Fruit fly (Drosophila melanogaster) whole organism, embryonic: ENCODE measurements around the gene beta4GalT7.

ENCODE experiments used
- Bdp1 ChIP-seq: fragments of 200-800 bp; sonication (Bioruptor generic); optimal IDR thresholded peaks from 3 replicates; lab custom pipeline; 2016; ENCODE audit warnings: missing biosample characterization, missing genetic modification characterization
- BtbVII ChIP-seq: fragments of 200-800 bp; sonication (Bioruptor generic); optimal IDR thresholded peaks from 3 replicates; lab custom pipeline; 2017; ENCODE audit warnings: missing biosample characterization, mild to moderate bottlenecking, missing genetic modification characterization
- CG10366 ChIP-seq: fragments of 200-800 bp; sonication (Bioruptor generic); IDR thresholded peaks from 2 replicates; pipeline ENCODE4 v1.3.6; 2022; ENCODE audit warnings: missing biosample characterization, missing genetic modification characterization
- CG10959 ChIP-seq: fragments of 200-800 bp; sonication (Bioruptor generic); IDR thresholded peaks from 2 replicates; pipeline ENCODE4 v1.3.6; 2022; ENCODE audit warnings: missing biosample characterization, missing genetic modification characterization
- CG11085 ChIP-seq: fragments of 200-800 bp; sonication (Bioruptor generic); IDR thresholded peaks from 2 replicates; pipeline ENCODE4 v1.3.6; 2022; ENCODE audit warnings: missing biosample characterization, missing genetic modification characterization
- CG11695 ChIP-seq: fragments of 200-800 bp; sonication (Bioruptor generic); IDR thresholded peaks from 3 replicates; pipeline ENCODE4 v1.3.6; 2022; ENCODE audit warnings: missing biosample characterization, missing genetic modification characterization
- CG12236 ChIP-seq: fragments of 200-800 bp; sonication (Bioruptor generic); optimal IDR thresholded peaks from 2 replicates; lab custom pipeline; 2016; ENCODE audit warnings: missing biosample characterization, missing genetic modification characterization
- CG1233 ChIP-seq: fragments of 200-800 bp; sonication (Bioruptor generic); optimal IDR thresholded peaks from 4 replicates; lab custom pipeline; 2018; ENCODE audit warnings: missing biosample characterization, mild to moderate bottlenecking, missing genetic modification characterization
- CG13296 ChIP-seq: fragments of 200-800 bp; sonication (Bioruptor generic); optimal IDR thresholded peaks from 3 replicates; lab custom pipeline; 2018; ENCODE audit warnings: missing biosample characterization, mild to moderate bottlenecking, missing genetic modification characterization
- CG13424 ChIP-seq: fragments of 200-800 bp; sonication (Bioruptor generic); optimal IDR thresholded peaks from 2 replicates; lab custom pipeline; 2019; ENCODE audit warnings: missing biosample characterization, mild to moderate bottlenecking, missing genetic modification characterization, moderate library complexity
- CG13624 ChIP-seq: fragments of 200-800 bp; sonication (Bioruptor generic); optimal IDR thresholded peaks from 2 replicates; lab custom pipeline; 2016; ENCODE audit warnings: missing biosample characterization, missing genetic modification characterization
- CG17568 ChIP-seq: fragments of 200-800 bp; sonication (Bioruptor generic); optimal IDR thresholded peaks from 2 replicates; lab custom pipeline; 2018; ENCODE audit warnings: missing biosample characterization, mild to moderate bottlenecking, missing genetic modification characterization, moderate library complexity
- CG17912 ChIP-seq: fragments of 200-800 bp; sonication (Bioruptor generic); optimal IDR thresholded peaks from 2 replicates; lab custom pipeline; 2018; ENCODE audit warnings: missing biosample characterization, mild to moderate bottlenecking, missing genetic modification characterization
- CG18619 ChIP-seq: fragments of 200-800 bp; sonication (Bioruptor generic); optimal IDR thresholded peaks from 3 replicates; lab custom pipeline; 2017; ENCODE audit warnings: missing biosample characterization, mild to moderate bottlenecking, missing genetic modification characterization
- CG2889 ChIP-seq: fragments of 200-800 bp; sonication (Bioruptor generic); IDR thresholded peaks from 3 replicates; pipeline ENCODE4 v1.3.6; 2022; ENCODE audit warnings: missing biosample characterization, missing genetic modification characterization
- CG4617 ChIP-seq: fragments of 200-800 bp; sonication (Bioruptor generic); optimal IDR thresholded peaks from 3 replicates; lab custom pipeline; 2016; ENCODE audit warnings: missing biosample characterization, missing genetic modification characterization, borderline replicate concordance
- CG5953 ChIP-seq: fragments of 200-800 bp; sonication (Bioruptor generic); IDR thresholded peaks from 2 replicates; pipeline ENCODE4 v1.3.6; 2022; ENCODE audit warnings: missing biosample characterization, missing genetic modification characterization
- CG6683 ChIP-seq: fragments of 200-800 bp; sonication (Bioruptor generic); optimal IDR thresholded peaks from 2 replicates; lab custom pipeline; 2017; ENCODE audit warnings: missing biosample characterization, mild to moderate bottlenecking, missing genetic modification characterization, missing genetic modification reagents
- CG6689 ChIP-seq: fragments of 200-800 bp; sonication (Bioruptor generic); IDR thresholded peaks from 2 replicates; pipeline ENCODE4 v1.3.6; 2022; ENCODE audit warnings: missing biosample characterization, missing genetic modification characterization
- CG7357 ChIP-seq: fragments of 200-800 bp; sonication (Bioruptor generic); IDR thresholded peaks from 3 replicates; pipeline ENCODE4 v1.3.6; 2022; ENCODE audit warnings: missing biosample characterization, missing genetic modification characterization
- CG7786 ChIP-seq: fragments of 200-800 bp; sonication (Bioruptor generic); optimal IDR thresholded peaks from 2 replicates; lab custom pipeline; 2016; ENCODE audit warnings: missing biosample characterization, missing genetic modification characterization
- CG8290 ChIP-seq, 3 experiments: fragments of 200-800 bp; sonication (Bioruptor generic); optimal IDR thresholded peaks; 2 replicates each; lab custom pipeline; 2016 to 2019; ENCODE audit warnings: missing biosample characterization in 3 of 3, missing genetic modification characterization in 3 of 3, mild to moderate bottlenecking in 2 of 3, moderate library complexity in 1 of 3
- CG9215 ChIP-seq: fragments of 200-800 bp; sonication (Bioruptor generic); IDR thresholded peaks from 2 replicates; pipeline ENCODE4 v1.3.6; 2022; ENCODE audit warnings: missing biosample characterization, missing genetic modification characterization
- CG9797 ChIP-seq: fragments of 200-800 bp; sonication (Bioruptor generic); optimal IDR thresholded peaks from 3 replicates; lab custom pipeline; 2018; ENCODE audit warnings: missing biosample characterization, mild to moderate bottlenecking, missing genetic modification characterization
- D ChIP-seq, 2 experiments: fragments of 200-800 bp in 1 of 2; fragments of >200 bp in 1 of 2; sonication (Bioruptor generic) in 1 of 2; optimal IDR thresholded peaks; 2 replicates in 1 of 2; 3 replicates in 1 of 2; lab custom pipeline; 2017; ENCODE audit warnings: mild to moderate bottlenecking in 1 of 2, missing biosample characterization in 1 of 2, missing genetic modification characterization in 1 of 2, missing genetic modification reagents in 1 of 2
- E2f2 ChIP-seq: fragments of 200-800 bp; sonication (Bioruptor generic); IDR thresholded peaks from 2 replicates; pipeline ENCODE4 v1.3.6; 2022; ENCODE audit warnings: missing biosample characterization, missing genetic modification characterization
- Fer1 ChIP-seq: fragments of 200-800 bp; sonication (Bioruptor generic); optimal IDR thresholded peaks from 2 replicates; lab custom pipeline; 2017; ENCODE audit warnings: missing biosample characterization, mild to moderate bottlenecking, missing genetic modification characterization
- H2.0 ChIP-seq: fragments of 200-800 bp; sonication (Bioruptor generic); IDR thresholded peaks from 2 replicates; pipeline ENCODE4 v1.3.6; 2022; ENCODE audit warnings: missing biosample characterization, missing genetic modification characterization
- HLH54F ChIP-seq: fragments of 200-800 bp; sonication (Bioruptor generic); optimal IDR thresholded peaks from 3 replicates; lab custom pipeline; 2016; ENCODE audit warnings: missing biosample characterization, missing genetic modification characterization
- Hey ChIP-seq: fragments of 200-800 bp; sonication (Bioruptor generic); optimal IDR thresholded peaks from 3 replicates; lab custom pipeline; 2018; ENCODE audit warnings: missing biosample characterization, mild to moderate bottlenecking, missing genetic modification characterization
- TFAM ChIP-seq: fragments of 200-800 bp; sonication (Bioruptor generic); optimal IDR thresholded peaks from 2 replicates; lab custom pipeline; 2017; ENCODE audit warnings: missing biosample characterization, missing genetic modification characterization, inconsistent platforms
- YL-1 ChIP-seq: fragments of 200-800 bp; sonication (Bioruptor generic); optimal IDR thresholded peaks from 3 replicates; lab custom pipeline; 2017; ENCODE audit warnings: missing biosample characterization, mild to moderate bottlenecking, missing genetic modification characterization
- danr ChIP-seq: fragments of 200-800 bp; sonication (Bioruptor generic); IDR thresholded peaks from 2 replicates; pipeline ENCODE4 v1.3.6; 2022; ENCODE audit warnings: missing biosample characterization, missing genetic modification characterization
- fd3F ChIP-seq: fragments of 200-800 bp; sonication (Bioruptor generic); optimal IDR thresholded peaks from 2 replicates; lab custom pipeline; 2018; ENCODE audit warnings: missing biosample characterization, mild to moderate bottlenecking, missing genetic modification characterization, moderate library complexity
- gro ChIP-seq: fragments of 200-800 bp; sonication (Bioruptor generic); optimal IDR thresholded peaks from 2 replicates; lab custom pipeline; 2016; ENCODE audit warnings: missing biosample characterization, missing genetic modification characterization
- hkb ChIP-seq, 2 experiments: fragments of 200-800 bp in 1 of 2; fragments of >200 bp in 1 of 2; sonication (Bioruptor generic) in 1 of 2; IDR thresholded peaks in 1 of 2; optimal IDR thresholded peaks in 1 of 2; 2 replicates each; pipeline versions ENCODE4 v1.3.6 to Lab custom; 2017 to 2022; ENCODE audit warnings: missing biosample characterization in 1 of 2, missing genetic modification characterization in 1 of 2
- kah ChIP-seq: fragments of 200-800 bp; sonication (Bioruptor generic); optimal IDR thresholded peaks from 2 replicates; lab custom pipeline; 2018; ENCODE audit warnings: missing biosample characterization, mild to moderate bottlenecking, missing genetic modification characterization
- klu ChIP-seq: fragments of 200-800 bp; sonication (Bioruptor generic); IDR thresholded peaks from 2 replicates; pipeline ENCODE4 v1.3.6; 2022; ENCODE audit warnings: missing biosample characterization, missing genetic modification characterization
- kni ChIP-seq: fragments of 200-800 bp; sonication (Bioruptor generic); optimal IDR thresholded peaks from 3 replicates; lab custom pipeline; 2017; ENCODE audit warnings: mild to moderate bottlenecking, missing biosample characterization, missing genetic modification reagents, missing genetic modification characterization
- knrl ChIP-seq: fragments of 200-800 bp; sonication (Bioruptor generic); IDR thresholded peaks from 3 replicates; pipeline ENCODE4 v1.3.6; 2022; ENCODE audit warnings: missing biosample characterization, missing genetic modification characterization; ENCODE audit not compliant: partially characterized antibody
- otp ChIP-seq: fragments of 200-800 bp; sonication (Bioruptor generic); IDR thresholded peaks from 3 replicates; pipeline ENCODE4, ENCODE4 v1.3.6; 2022; ENCODE audit warnings: missing biosample characterization, missing genetic modification characterization
- pho ChIP-seq: fragments of 200-800 bp; sonication (Bioruptor generic); optimal IDR thresholded peaks from 2 replicates; lab custom pipeline; 2016; ENCODE audit warnings: missing biosample characterization, missing genetic modification characterization
- pita ChIP-seq: fragments of 200-800 bp; sonication (Bioruptor generic); optimal IDR thresholded peaks from 2 replicates; lab custom pipeline; 2017; ENCODE audit warnings: missing biosample characterization, mild to moderate bottlenecking, missing genetic modification characterization
- scrt ChIP-seq: fragments of 200-800 bp; sonication (Bioruptor generic); optimal IDR thresholded peaks from 2 replicates; lab custom pipeline; 2018; ENCODE audit warnings: missing biosample characterization, mild to moderate bottlenecking, missing genetic modification characterization, moderate library complexity
- tgo ChIP-seq: fragments of 200-800 bp; sonication (Bioruptor generic); IDR thresholded peaks from 3 replicates; pipeline ENCODE4 v1.3.6; 2022; ENCODE audit warnings: missing biosample characterization, missing genetic modification characterization
- twi ChIP-seq: fragments of 200-800 bp; optimal IDR thresholded peaks from 2 replicates; lab custom pipeline; 2019; ENCODE audit warnings: missing biosample characterization, mild to moderate bottlenecking, missing genetic modification characterization, moderate library complexity
- unpg ChIP-seq: fragments of 200-800 bp; sonication (Bioruptor generic); optimal IDR thresholded peaks from 3 replicates; lab custom pipeline; 2018; ENCODE audit warnings: missing biosample characterization, mild to moderate bottlenecking, missing genetic modification characterization, moderate library complexity
- wdn ChIP-seq: fragments of 200-800 bp; sonication (Bioruptor generic); IDR thresholded peaks from 2 replicates; pipeline ENCODE4 v1.3.6; 2022; ENCODE audit warnings: missing biosample characterization, missing genetic modification characterization
- zen ChIP-seq: fragments of 200-800 bp; sonication (Bioruptor generic); optimal IDR thresholded peaks from 3 replicates; lab custom pipeline; 2018; ENCODE audit warnings: missing biosample characterization, mild to moderate bottlenecking, missing genetic modification characterization, moderate library complexity
- zfh1 ChIP-seq: fragments of 200-800 bp; sonication (Bioruptor generic); IDR thresholded peaks from 3 replicates; pipeline ENCODE4 v1.3.6; 2022; ENCODE audit warnings: missing biosample characterization, missing genetic modification characterization

Gene beta4GalT7

dm6 chr3R:25069569-25069968 lies 46.5 kb downstream of the beta4GalT7 start, which contains the start of the genes Stt3B and CG11839 (continued):
- TF ChIP-seq twi (tag; lab: Kevin White, UChicago): peak; percentile 57
- no peak for TF ChIP-seq CG9215 (GFP tag; lab: Robert Waterston, UW)
- no peak for TF ChIP-seq scrt
- TF ChIP-seq E2f2: peak; percentile 67
- no peak for TF ChIP-seq CG17568 (GFP tag; lab: Kevin White, UChicago)
- peak; percentile 46 for TF ChIP-seq CG12236
- TF ChIP-seq CG17912 (GFP tag; lab: Kevin White, UChicago): peak; percentile 1
- peak; percentile 39 for TF ChIP-seq CG9797 (GFP tag; lab: Kevin White, UChicago)
- TF ChIP-seq YL-1 (GFP tag; lab: Kevin White, UChicago): peak; percentile 79
- no peak for TF ChIP-seq pita (GFP tag; lab: Kevin White, UChicago)
- TF ChIP-seq BtbVII (GFP tag; lab: Kevin White, UChicago): no peak
- TF ChIP-seq D (optimal IDR thresholded peaks at IDR 0.05; lab: Kevin White, UChicago): no peak
- TF ChIP-seq D (GFP tag; optimal IDR thresholded peaks at IDR 0.05; lab: Kevin White, UChicago): no peak
- no peak for TF ChIP-seq CG18619 (GFP tag; lab: Kevin White, UChicago)
- TF ChIP-seq klu: no peak
- TF ChIP-seq zfh1 (GFP tag; lab: Robert Waterston, UW): peak; percentile 70
- TF ChIP-seq CG5953 (GFP tag; lab: Robert Waterston, UW): no peak
- no peak for TF ChIP-seq CG10366
- no peak for TF ChIP-seq CG7357
- TF ChIP-seq kni: no peak
- no peak for TF ChIP-seq CG6683
- TF ChIP-seq CG6689 (GFP tag; lab: Robert Waterston, UW): no peak; the same call in 1 of the 2 replicates
- peak; percentile 94 for TF ChIP-seq CG4617
- TF ChIP-seq H2.0: no peak; the same call in 1 of the 2 replicates
- no peak for TF ChIP-seq danr
- TF ChIP-seq Fer1 (GFP tag; lab: Kevin White, UChicago): peak; percentile 76
- TF ChIP-seq hkb (optimal IDR thresholded peaks at IDR 0.05; lab: Kevin White, UChicago): no peak
- peak; percentile 67 for TF ChIP-seq hkb (GFP tag; IDR thresholded peaks at IDR 0.05; lab: Robert Waterston, UW)
- no peak for TF ChIP-seq Hey (tag; lab: Kevin White, UChicago)
- peak; percentile 21 for TF ChIP-seq CG1233 (GFP tag; lab: Kevin White, UChicago)
- TF ChIP-seq knrl (GFP tag; lab: Robert Waterston, UW): peak; percentile 96
- no peak for TF ChIP-seq otp (GFP tag; lab: Robert Waterston, UW)
- peak; percentile 48 for TF ChIP-seq zen (tag; lab: Kevin White, UChicago)
- no peak for TF ChIP-seq TFAM
- no peak for TF ChIP-seq CG11695 (GFP tag; lab: Robert Waterston, UW)
- peak; percentile 83 for TF ChIP-seq CG7786 (GFP tag; lab: Kevin White, UChicago)
- TF ChIP-seq HLH54F (GFP tag; lab: Kevin White, UChicago): peak; percentile 79
- peak; percentile 69 for TF ChIP-seq CG13296 (GFP tag; lab: Kevin White, UChicago)
- peak; percentile 60 for TF ChIP-seq Bdp1 (GFP tag; lab: Kevin White, UChicago)
- TF ChIP-seq CG11085 (GFP tag; lab: Robert Waterston, UW): no peak
- peak; percentile 79 for TF ChIP-seq gro
- peak; percentile 84 for TF ChIP-seq CG13624 (GFP tag; lab: Kevin White, UChicago)
- peak; percentile 17; the same call in 1 of the 3 replicates for TF ChIP-seq CG2889 (GFP tag; lab: Robert Waterston, UW)
- peak; percentile 43; the same call in 1 of the 2 replicates for TF ChIP-seq wdn (GFP tag; lab: Robert Waterston, UW)
- peak; percentile 85 for TF ChIP-seq pho (GFP tag; lab: Kevin White, UChicago)
- TF ChIP-seq CG8290 (GFP tag; optimal IDR thresholded peaks at IDR 0.05; lab: Kevin White, UChicago): peak; percentile 70
- no peak for TF ChIP-seq CG8290 (tag; optimal IDR thresholded peaks at IDR 0.05; lab: Kevin White, UChicago)
- TF ChIP-seq unpg (GFP tag; lab: Kevin White, UChicago): no peak
- peak; percentile 77 for TF ChIP-seq CG13424 (tag; lab: Kevin White, UChicago)
- no peak for TF ChIP-seq CG10959 (GFP tag; lab: Robert Waterston, UW)
- TF ChIP-seq fd3F (GFP tag; lab: Kevin White, UChicago): peak; percentile 62
- no peak; the same call in 1 of the 3 replicates for TF ChIP-seq tgo (GFP tag; lab: Robert Waterston, UW)
- no peak for TF ChIP-seq kah (GFP tag; lab: Kevin White, UChicago)
